Worm (Caenorhabditis elegans): ENCODE measurements around the gene sdc-3.

DNA sequence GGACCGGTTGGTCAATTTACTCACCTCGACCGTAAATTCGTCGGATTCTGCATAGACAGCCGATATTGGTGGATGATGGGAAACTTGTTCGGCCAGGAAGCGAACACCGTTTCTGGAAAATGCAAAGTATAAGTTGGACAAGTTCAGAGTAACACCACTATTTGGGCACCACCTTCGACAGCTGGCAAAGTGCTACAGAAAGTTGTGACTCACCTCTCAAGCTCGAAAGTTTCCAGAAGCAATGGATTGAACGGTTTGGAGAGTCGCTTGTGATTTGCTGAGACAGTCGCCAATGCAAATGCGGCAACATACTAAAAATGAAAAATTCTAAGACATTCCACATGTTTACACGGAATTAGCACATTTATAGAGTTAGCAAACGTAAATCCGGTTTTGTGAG lies 34.7 kb downstream of the sdc-3 start:
- TF ChIP-seq cog-1 (tag; optimal IDR thresholded peaks at IDR 0.05), result no peak
- TF ChIP-seq med-1 (GFP tag; optimal IDR thresholded peaks at IDR 0.05; ENCODE audit: insufficient read depth), result no peak
- no peak for TF ChIP-seq klf-2 (GFP tag; conservative IDR thresholded peaks at IDR 0.05)
